Fruit fly (Drosophila melanogaster) whole organism, larva: ENCODE results near the gene betaCOP.

Experiments
- noc ChIP-seq: fragments of 200-800 bp; sonication (Bioruptor generic); optimal IDR thresholded peaks from 3 replicates; lab custom pipeline; 2019; ENCODE audit warnings: missing biosample characterization, mild to moderate bottlenecking, missing genetic modification characterization, moderate library complexity

The betaCOP gene

dm6 chrX:18347641-18348040 lies 37.4 kb downstream of the betaCOP start:
- no peak for TF ChIP-seq noc

- TF ChIP-seq noc, result no peak
Measured at dm6 chrX:18341014-18341413, 44.0 kb downstream of the betaCOP start.
